Fruit fly (Drosophila melanogaster) whole organism, pupa: Measurements from ENCODE around the gene ppk27.

ENCODE experiments used
- CG10348 ChIP-seq: fragments of 200-800 bp; sonication (Bioruptor generic); IDR thresholded peaks from 2 replicates; pipeline ENCODE4 v1.3.6; 2022; ENCODE audit warnings: missing biosample characterization, missing genetic modification characterization
- CG17806 ChIP-seq: fragments of 200-800 bp; sonication (Bioruptor generic); optimal IDR thresholded peaks from 2 replicates; lab custom pipeline; 2018; ENCODE audit warnings: missing biosample characterization, mild to moderate bottlenecking, missing genetic modification characterization, moderate library complexity
- CG32121 ChIP-seq: fragments of 200-800 bp; sonication (Bioruptor generic); IDR thresholded peaks from 2 replicates; pipeline ENCODE4 v1.3.6; 2022; ENCODE audit warnings: missing biosample characterization, missing genetic modification characterization
- CG8159 ChIP-seq: fragments of 200-800 bp; sonication (Bioruptor generic); optimal IDR thresholded peaks from 3 replicates; lab custom pipeline; 2018; ENCODE audit warnings: missing biosample characterization, mild to moderate bottlenecking, missing genetic modification characterization, moderate library complexity
- CG8301 ChIP-seq: fragments of 200-800 bp; sonication (Bioruptor generic); optimal IDR thresholded peaks from 2 replicates; lab custom pipeline; 2018; ENCODE audit warnings: missing biosample characterization, mild to moderate bottlenecking, missing genetic modification characterization
- EcR ChIP-seq: fragments of 200-800 bp; sonication (Bioruptor generic); optimal IDR thresholded peaks from 3 replicates; lab custom pipeline; 2019; ENCODE audit warnings: missing biosample characterization, missing genetic modification characterization, mild to moderate bottlenecking, moderate library complexity, missing genetic modification reagents
- Pif1A ChIP-seq: fragments of 200-800 bp; sonication (Bioruptor generic); optimal IDR thresholded peaks from 3 replicates; lab custom pipeline; 2016; ENCODE audit warnings: missing biosample characterization, missing genetic modification characterization
- Snoo ChIP-seq: fragments of 200-800 bp; sonication (Bioruptor generic); optimal IDR thresholded peaks from 3 replicates; lab custom pipeline; 2017; ENCODE audit warnings: missing biosample characterization, mild to moderate bottlenecking, missing genetic modification characterization, inconsistent platforms
- gl ChIP-seq: fragments of 200-800 bp; sonication (Bioruptor generic); optimal IDR thresholded peaks from 2 replicates; lab custom pipeline; 2018; ENCODE audit warnings: missing biosample characterization, mild to moderate bottlenecking, missing genetic modification characterization
- rn ChIP-seq: fragments of 200-800 bp; sonication (Bioruptor generic); IDR thresholded peaks from 2 replicates; pipeline ENCODE4 v1.3.6; 2022; ENCODE audit warnings: missing biosample characterization, missing genetic modification characterization

- TF ChIP-seq Snoo (no peak), EcR (GFP tag; lab: Kevin White, UChicago) (no peak), CG8301 (no peak), Pif1A (GFP tag; lab: Kevin White, UChicago) (no peak), CG32121 (GFP tag; lab: Robert Waterston, UW) (no peak), CG17806 (no peak), gl (tag; lab: Kevin White, UChicago) (no peak), rn (GFP tag; lab: Robert Waterston, UW) (no peak), CG10348 (GFP tag; lab: Robert Waterston, UW) (no peak), CG8159 (tag; lab: Kevin White, UChicago) (no peak)
Measured at dm6 chr3L:3707929-3708328, 47.1 kb downstream of the ppk27 start.
